Worm (Caenorhabditis elegans): ENCODE data around the gene F26D2.13.

F26D2.13 gene

ce11 chrV:16459377-16459776, 24.0 kb upstream of the F26D2.13 start:
- no peak for TF ChIP-seq F16B12.6 (tag; optimal IDR thresholded peaks at IDR 0.05)
- no peak for TF ChIP-seq efl-1 (optimal IDR thresholded peaks at IDR 0.05)
- TF ChIP-seq efl-1 (GFP tag; optimal IDR thresholded peaks at IDR 0.05 in 1 of 2), result no peak

ce11 chrV:16458714-16459113, 23.3 kb upstream of the F26D2.13 start, which contains the start of gene str-15:
str-15 (minus strand) TSS chrV:16458814.
- TF ChIP-seq ceh-90 (tag; optimal IDR thresholded peaks at IDR 0.05) (no peak), nhr-11 (tag; optimal IDR thresholded peaks at IDR 0.05) (no peak), lir-3 (tag; optimal IDR thresholded peaks at IDR 0.05; ENCODE audit: poor library complexity) (no peak), nhr-19 (GFP tag; conservative IDR thresholded peaks at IDR 0.05) (no peak), isw-1 (GFP tag; IDR thresholded peaks at IDR 0.05) (no peak), blmp-1 (tag; optimal IDR thresholded peaks at IDR 0.05) (no peak), efl-3 (GFP tag; optimal IDR thresholded peaks at IDR 0.05) (no peak), elt-2 (tag; optimal IDR thresholded peaks at IDR 0.05) (no peak), C34B4.2 (tag; optimal IDR thresholded peaks at IDR 0.05) (no peak), nhr-28 (tag; optimal IDR thresholded peaks at IDR 0.05) (no peak), ceh-82 (tag; optimal IDR thresholded peaks at IDR 0.05) (no peak), snpc-4 (tag; optimal IDR thresholded peaks at IDR 0.05) (no peak), hpl-2 (GFP tag; optimal IDR thresholded peaks at IDR 0.05) (no peak), ceh-88 (GFP tag; IDR thresholded peaks at IDR 0.05) (no peak), C16A3.4 (tag; optimal IDR thresholded peaks at IDR 0.05) (no peak), dsc-1 (tag; optimal IDR thresholded peaks at IDR 0.05) (no peak), nhr-20 (tag; optimal IDR thresholded peaks at IDR 0.05) (no peak), nhr-84 (tag; optimal IDR thresholded peaks at IDR 0.05) (no peak)

ce11 chrV:16455065-16455464, 19.7 kb upstream of the F26D2.13 start, which contains the start of gene str-14:
str-14 (minus strand) TSS chrV:16455165.
- TF ChIP-seq ztf-11 (tag; optimal IDR thresholded peaks at IDR 0.05) (no peak), unc-130 (tag; optimal IDR thresholded peaks at IDR 0.05) (no peak), nhr-76 (tag; optimal IDR thresholded peaks at IDR 0.05) (no peak), nhr-47 (tag; optimal IDR thresholded peaks at IDR 0.05) (no peak), lin-14 (GFP tag; optimal IDR thresholded peaks at IDR 0.05) (no peak), fkh-4 (tag; optimal IDR thresholded peaks at IDR 0.05; ENCODE audit: borderline replicate concordance) (no peak), pqm-1 (tag; optimal IDR thresholded peaks at IDR 0.05) (no peak), efl-3 (GFP tag; optimal IDR thresholded peaks at IDR 0.05) (no peak), sptf-1 (tag; optimal IDR thresholded peaks at IDR 0.05) (no peak), blmp-1 (tag; optimal IDR thresholded peaks at IDR 0.05) (no peak), sox-4 (tag; optimal IDR thresholded peaks at IDR 0.05) (no peak), snpc-4 (tag; optimal IDR thresholded peaks at IDR 0.05) (no peak)

ce11 chrV:16447735-16448134, 12.3 kb upstream of the F26D2.13 start, which contains the start of gene T08G3.13:
T08G3.13 (plus strand) TSS chrV:16448035.
- TF ChIP-seq sup-37 (GFP tag; optimal IDR thresholded peaks at IDR 0.05) (no peak), aly-2 (tag; optimal IDR thresholded peaks at IDR 0.05) (no peak), hlh-17 (GFP tag; optimal IDR thresholded peaks at IDR 0.05; ENCODE audit: borderline replicate concordance) (no peak), unc-86 (tag; optimal IDR thresholded peaks at IDR 0.05) (no peak), elt-2 (tag; optimal IDR thresholded peaks at IDR 0.05) (no peak), xbp-1 (tag; optimal IDR thresholded peaks at IDR 0.05) (no peak), ets-5 (GFP tag; IDR thresholded peaks at IDR 0.05) (no peak), unc-130 (tag; optimal IDR thresholded peaks at IDR 0.05) (no peak), unc-98 (GFP tag; IDR thresholded peaks at IDR 0.05) (no peak), sox-4 (tag; optimal IDR thresholded peaks at IDR 0.05) (no peak), zag-1 (tag; optimal IDR thresholded peaks at IDR 0.05) (no peak), fkh-4 (tag; optimal IDR thresholded peaks at IDR 0.05; ENCODE audit: borderline replicate concordance) (no peak), nhr-11 (tag; optimal IDR thresholded peaks at IDR 0.05) (no peak), sptf-1 (tag; optimal IDR thresholded peaks at IDR 0.05) (no peak), fos-1 (tag; optimal IDR thresholded peaks at IDR 0.05) (no peak), nhr-76 (tag; optimal IDR thresholded peaks at IDR 0.05) (no peak), lir-3 (tag; optimal IDR thresholded peaks at IDR 0.05; ENCODE audit: poor library complexity) (no peak)
